Fruit fly (Drosophila melanogaster): ENCODE measurements around the gene Spag1.

- TF ChIP-seq CG8478 (optimal IDR thresholded peaks at IDR 0.05) (no peak), CTCF (optimal IDR thresholded peaks at IDR 0.05) (no peak)
Observed at dm6 chr3R:26994532-26994931, 46.9 kb downstream of the Spag1 start, which contains the start of gene TwdlC.

Data from S2 (cell line).